Fruit fly (Drosophila melanogaster) whole organism, prepupa: ENCODE measurements around the gene MICU3.

Experiments used
- CG3032 ChIP-seq: fragments of 200-800 bp; optimal IDR thresholded peaks from 2 replicates; lab custom pipeline; 2019; ENCODE audit warnings: missing biosample characterization, mild to moderate bottlenecking, missing genetic modification characterization, moderate library complexity
- CG6276 ChIP-seq: fragments of 200-800 bp; sonication (Bioruptor generic); optimal IDR thresholded peaks from 2 replicates; lab custom pipeline; 2017; ENCODE audit warnings: missing biosample characterization, mild to moderate bottlenecking, missing genetic modification characterization
- Eip78C ChIP-seq: fragments of 200-800 bp; sonication (Bioruptor generic); peaks from one replicate; lab custom pipeline; 2016; ENCODE audit warnings: missing biosample characterization, missing genetic modification characterization
- Ets96B ChIP-seq: fragments of 200-800 bp; optimal IDR thresholded peaks from 2 replicates; lab custom pipeline; 2019; ENCODE audit warnings: missing biosample characterization, mild to moderate bottlenecking, missing genetic modification characterization, moderate library complexity

DNA sequence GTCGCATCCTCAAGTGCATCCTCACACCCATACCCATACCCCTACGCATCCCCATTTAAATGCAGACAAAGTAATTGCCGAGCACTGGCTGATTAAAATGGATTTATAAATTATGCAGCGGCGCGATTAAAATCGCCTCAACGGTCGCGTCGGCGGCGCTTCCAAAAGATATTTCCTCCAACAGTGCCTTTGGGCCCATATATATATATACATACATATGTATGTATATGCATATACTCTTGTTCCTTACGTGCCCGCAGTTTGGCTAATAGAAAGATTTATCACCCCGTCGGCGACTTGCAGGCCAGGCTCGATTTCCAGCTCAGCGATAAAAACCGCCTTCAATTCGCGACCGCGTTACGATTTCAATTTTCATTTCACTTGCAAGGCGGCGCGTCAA, 30.4 kb upstream of the MICU3 start:
- TF ChIP-seq Ets96B (no peak), Eip78C (GFP tag; lab: Kevin White, UChicago) (no peak), CG3032 (tag; lab: Kevin White, UChicago) (no peak), CG6276 (no peak)
